Worm (Caenorhabditis elegans) whole organism, L4 larva: ENCODE data around the gene F43C1.5.
A peak's percentile ranks its signal among the peaks of the same experiment; 100 is the strongest.

ENCODE experiments used
- D1046.2 ChIP-seq: fragments of 200-800 bp; sonication (Bioruptor generic); IDR thresholded peaks from 2 replicates; pipeline ENCODE4 v1.3.6; 2022; ENCODE audit warnings: missing genetic modification characterization, missing compliant biosample characterization
- F37D6.2 ChIP-seq: sonication (generic microtip); optimal IDR thresholded peaks from 2 replicates; lab custom pipeline; 2016; ENCODE audit warnings: mild to moderate bottlenecking, missing genetic modification characterization, missing compliant biosample characterization
- F44E2.7 ChIP-seq: fragments of 200-800 bp; sonication (Bioruptor generic); IDR thresholded peaks from 2 replicates; pipeline ENCODE4 v2.1.2; 2022; ENCODE audit warnings: missing genetic modification characterization, missing compliant biosample characterization
- Y105C5A.15 ChIP-seq: fragments of 200-800 bp; sonication (Bioruptor generic); IDR thresholded peaks from 2 replicates; pipeline ENCODE4 v1.3.6; 2022; ENCODE audit warnings: missing genetic modification characterization, missing compliant biosample characterization
- aha-1 ChIP-seq: fragments of 150-350 bp; peaks from one replicate; lab custom pipeline; 2014; ENCODE audit warnings: missing biosample characterization, missing genetic modification characterization
- aly-2 ChIP-seq: sonication (generic microtip); optimal IDR thresholded peaks from 2 replicates; lab custom pipeline; 2018; ENCODE audit warnings: missing biosample characterization, missing genetic modification characterization
- ceh-28 ChIP-seq: fragments of 150-350 bp; optimal IDR thresholded peaks from 2 replicates; lab custom pipeline; 2014; ENCODE audit warnings: missing biosample characterization, missing genetic modification reagents, missing genetic modification characterization
- ces-1 ChIP-seq: fragments of 150-350 bp; sonication (generic microtip); optimal IDR thresholded peaks from 4 replicates; lab custom pipeline; 2014; ENCODE audit warnings: missing biosample characterization, missing genetic modification reagents, missing genetic modification characterization
- daf-16 ChIP-seq, 3 experiments: sonication (generic microtip); optimal IDR thresholded peaks; 2 replicates each; lab custom pipeline; 2016 to 2017; ENCODE audit warnings: missing genetic modification characterization in 3 of 3, missing genetic modification reagents in 3 of 3, mild to moderate bottlenecking in 2 of 3, missing compliant biosample characterization in 2 of 3, missing biosample characterization in 1 of 3, moderate library complexity in 1 of 3
- dmd-9 ChIP-seq: fragments of 200-800 bp; sonication (Bioruptor generic); IDR thresholded peaks from 2 replicates; pipeline ENCODE4 v1.3.6; 2022; ENCODE audit warnings: missing genetic modification reagents, missing genetic modification characterization, missing compliant biosample characterization
- dpl-1 ChIP-seq: fragments of 150-350 bp; optimal IDR thresholded peaks from 2 replicates; lab custom pipeline; 2014; ENCODE audit warnings: missing biosample characterization, missing genetic modification reagents, missing genetic modification characterization
- duxl-1 ChIP-seq: sonication (generic microtip); optimal IDR thresholded peaks from 2 replicates; lab custom pipeline; 2016; ENCODE audit warnings: mild to moderate bottlenecking, missing genetic modification characterization, moderate library complexity, missing compliant biosample characterization; ENCODE audit not compliant: poor library complexity
- dve-1 ChIP-seq: sonication (generic microtip); optimal IDR thresholded peaks from 2 replicates; lab custom pipeline; 2017; ENCODE audit warnings: antibody characterized with exemption, mild to moderate bottlenecking, missing genetic modification characterization, missing compliant biosample characterization; ENCODE audit not compliant: insufficient read depth
- egl-27 ChIP-seq: sonication (generic microtip); optimal IDR thresholded peaks from 3 replicates; lab custom pipeline; 2017; ENCODE audit warnings: missing biosample characterization, missing genetic modification reagents, missing genetic modification characterization
- fkh-10 ChIP-seq: fragments of 150-350 bp; optimal IDR thresholded peaks from 2 replicates; lab custom pipeline; 2014; ENCODE audit warnings: missing biosample characterization, missing genetic modification reagents, missing genetic modification characterization
- hlh-11 ChIP-seq: fragments of 200-800 bp; sonication (Bioruptor generic); optimal IDR thresholded peaks from 2 replicates; lab custom pipeline; 2018; ENCODE audit warnings: mild to moderate bottlenecking, missing genetic modification characterization, missing compliant biosample characterization
- hmg-1.1 ChIP-seq: fragments of 200-800 bp; sonication (Bioruptor generic); IDR thresholded peaks from 2 replicates; pipeline ENCODE4 v1.3.6; 2022; ENCODE audit warnings: missing genetic modification reagents, missing genetic modification characterization, missing compliant biosample characterization
- jun-1 ChIP-seq: fragments of 150-350 bp; optimal IDR thresholded peaks from 2 replicates; lab custom pipeline; 2014; ENCODE audit warnings: missing biosample characterization, missing genetic modification reagents, missing genetic modification characterization
- lin-1 ChIP-seq: fragments of 200-800 bp; sonication (Bioruptor generic); IDR thresholded peaks from 2 replicates; pipeline ENCODE4 v1.3.6; 2022; ENCODE audit warnings: missing genetic modification reagents, missing genetic modification characterization, missing compliant biosample characterization
- lin-13 ChIP-seq: fragments of 150-350 bp; optimal IDR thresholded peaks from 2 replicates; lab custom pipeline; 2014; ENCODE audit warnings: missing biosample characterization, missing genetic modification reagents, missing genetic modification characterization
- lin-38 ChIP-seq: fragments of 200-800 bp; sonication (Bioruptor generic); IDR thresholded peaks from 2 replicates; pipeline ENCODE4 v1.3.6; 2022; ENCODE audit warnings: missing genetic modification reagents, missing genetic modification characterization, missing compliant biosample characterization
- lin-39 ChIP-seq: fragments of 150-350 bp; optimal IDR thresholded peaks from 2 replicates; lab custom pipeline; 2014; ENCODE audit warnings: missing biosample characterization, missing genetic modification reagents, missing genetic modification characterization
- lsy-2 ChIP-seq, 2 experiments: fragments of 150-350 bp in 1 of 2; sonication (generic microtip) in 1 of 2; optimal IDR thresholded peaks; 2 replicates each; lab custom pipeline; 2014 to 2017; ENCODE audit warnings: missing biosample characterization in 2 of 2, missing genetic modification characterization in 2 of 2
- madf-9 ChIP-seq: fragments of 200-800 bp; sonication (Bioruptor generic); conservative IDR thresholded peaks from 2 replicates; pipeline ENCODE4 v1.3.6; 2022; ENCODE audit warnings: missing genetic modification reagents, missing genetic modification characterization, missing compliant biosample characterization
- mep-1 ChIP-seq: fragments of 150-350 bp; sonication (generic microtip); optimal IDR thresholded peaks from 3 replicates; lab custom pipeline; 2014; ENCODE audit warnings: missing biosample characterization, missing genetic modification characterization
- mes-2 ChIP-seq: sonication (generic microtip); optimal IDR thresholded peaks from 2 replicates; lab custom pipeline; 2016; ENCODE audit warnings: missing genotype, mild to moderate bottlenecking, missing genetic modification characterization, missing compliant biosample characterization; ENCODE audit not compliant: poor library complexity, severe bottlenecking
- nhr-237 ChIP-seq: sonication (generic microtip); optimal IDR thresholded peaks from 2 replicates; lab custom pipeline; 2017; ENCODE audit warnings: missing biosample characterization, missing genetic modification characterization
- nhr-25 ChIP-seq: sonication (generic microtip); optimal IDR thresholded peaks from 2 replicates; lab custom pipeline; 2017; ENCODE audit warnings: missing genetic modification characterization, mild to moderate bottlenecking, missing compliant biosample characterization, antibody characterized with exemption, moderate library complexity, borderline replicate concordance; ENCODE audit not compliant: insufficient read depth
- nhr-28 ChIP-seq: fragments of 150-350 bp; optimal IDR thresholded peaks from 2 replicates; lab custom pipeline; 2014; ENCODE audit warnings: missing biosample characterization, missing genetic modification characterization
- nhr-41 ChIP-seq: fragments of 200-800 bp; sonication (Bioruptor generic); IDR thresholded peaks from 2 replicates; pipeline ENCODE4 v1.3.6; 2022; ENCODE audit warnings: missing genetic modification reagents, missing genetic modification characterization, missing compliant biosample characterization
- nhr-6 ChIP-seq: fragments of 150-350 bp; optimal IDR thresholded peaks from 2 replicates; lab custom pipeline; 2014; ENCODE audit warnings: missing biosample characterization, missing genetic modification characterization
- pha-4 ChIP-seq, 2 experiments: fragments of 150-350 bp in 1 of 2; fragments of 200-800 bp in 1 of 2; sonication (Bioruptor generic) in 1 of 2; IDR thresholded peaks in 1 of 2; optimal IDR thresholded peaks in 1 of 2; 2 replicates each; pipeline versions ENCODE4 v1.3.6 to Lab custom; 2014 to 2022; ENCODE audit warnings: missing genetic modification characterization in 2 of 2, missing genetic modification reagents in 2 of 2, missing biosample characterization in 1 of 2, missing compliant biosample characterization in 1 of 2
- php-3 ChIP-seq: fragments of 200-800 bp; sonication (Bioruptor generic); IDR thresholded peaks from 2 replicates; pipeline ENCODE4 v1.3.6; 2022; ENCODE audit warnings: missing genetic modification reagents, missing genetic modification characterization, missing compliant biosample characterization
- skn-1 ChIP-seq: fragments of 150-350 bp; optimal IDR thresholded peaks from 2 replicates; lab custom pipeline; 2014; ENCODE audit warnings: missing biosample characterization, missing genetic modification characterization
- unc-130 ChIP-seq: sonication (generic microtip); optimal IDR thresholded peaks from 2 replicates; lab custom pipeline; 2016; ENCODE audit warnings: missing genetic modification reagents, missing genetic modification characterization, missing compliant biosample characterization
- ztf-7 ChIP-seq: fragments of 150-350 bp; optimal IDR thresholded peaks from 2 replicates; lab custom pipeline; 2014; ENCODE audit warnings: missing biosample characterization, missing genetic modification characterization

F43C1.5 gene

ce11 chrIII:4228841-4229240, at the start of gene F43C1.5:
Gene F43C1.5 (plus strand): TSS chrIII:4229141.
- TF ChIP-seq Y105C5A.15 (no peak), aha-1 (tag; lab: Kevin White, UChicago) (peak; percentile 2)

ce11 chrIII:4181338-4181737, 47.6 kb upstream of the F43C1.5 start, which contains the start of gene C16C10.1:
Gene C16C10.1 (minus strand): TSS chrIII:4181438.
- no peak for TF ChIP-seq hlh-11 (tag; lab: Kevin White, UChicago)

DNA sequence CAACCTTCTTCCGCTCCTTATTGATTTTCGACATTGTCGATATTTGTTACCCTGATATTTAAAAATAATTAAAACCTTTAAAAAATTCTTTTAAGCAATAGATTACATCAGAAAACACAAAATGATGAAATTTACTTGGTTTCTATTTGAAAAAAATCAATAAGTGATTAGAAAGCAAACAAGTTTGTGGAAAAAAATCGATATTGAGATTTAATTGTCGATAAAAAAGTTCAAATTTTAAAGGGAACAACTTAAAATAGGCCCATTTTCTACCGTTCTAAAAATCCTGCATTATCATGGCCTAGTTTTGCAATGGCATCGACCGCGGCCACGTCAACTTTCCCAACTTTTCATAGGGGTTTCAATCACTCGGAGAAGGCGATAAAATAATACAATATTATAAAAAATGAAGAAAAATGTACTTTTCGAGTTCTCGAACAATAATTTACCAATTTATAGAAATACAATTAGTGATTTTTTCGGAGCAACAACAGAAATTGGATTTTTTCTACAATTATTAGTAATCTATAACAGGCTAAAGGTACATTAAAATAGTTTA, 42.1 kb upstream of the F43C1.5 start, which contains the start of gene lars-1:
TSS of gene lars-1 (minus strand) at position 51 of the 559 bp plus-strand sequence.
- TF ChIP-seq mes-2 (tag; lab: Kevin White, UChicago) (peak; percentile 68), ztf-7 (tag; lab: Kevin White, UChicago) (no peak), ceh-28 (tag; lab: Kevin White, UChicago) (peak; percentile 60), egl-27 (tag; lab: Kevin White, UChicago) (no peak), madf-9 (GFP tag; lab: Robert Waterston, UW) (no peak), F44E2.7 (no peak), mep-1 (tag; lab: Kevin White, UChicago) (no peak)

DNA sequence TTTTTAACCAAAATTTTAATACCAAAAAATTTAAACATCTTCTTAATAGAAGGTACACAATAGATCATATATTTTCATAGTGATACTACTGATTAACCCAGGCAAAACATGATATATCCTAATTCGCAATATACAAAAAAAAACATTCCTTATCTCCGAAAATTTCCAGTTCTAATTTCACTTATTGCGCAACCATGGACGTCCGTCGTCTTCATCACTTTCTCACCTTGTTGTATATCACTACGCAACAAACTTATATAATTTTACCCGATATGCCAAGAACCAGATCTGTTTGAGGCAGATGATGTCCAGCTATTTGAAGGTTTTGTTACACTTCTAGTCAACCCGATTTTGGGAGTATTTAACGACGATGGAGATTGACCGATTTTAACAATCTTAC, 41.1 kb upstream of the F43C1.5 start, which contains the start of gene R74.2:
TSS of gene R74.2 (plus strand) at position 316 of the 400 bp plus-strand sequence.
- no peak for TF ChIP-seq ces-1 (GFP tag; lab: Kevin White, UChicago)
- TF ChIP-seq hlh-11 (tag; lab: Kevin White, UChicago), result peak; percentile 17
- TF ChIP-seq hmg-1.1 (GFP tag; lab: Robert Waterston, UW), result no peak
- TF ChIP-seq, all 104 proteins: peak for 1

DNA sequence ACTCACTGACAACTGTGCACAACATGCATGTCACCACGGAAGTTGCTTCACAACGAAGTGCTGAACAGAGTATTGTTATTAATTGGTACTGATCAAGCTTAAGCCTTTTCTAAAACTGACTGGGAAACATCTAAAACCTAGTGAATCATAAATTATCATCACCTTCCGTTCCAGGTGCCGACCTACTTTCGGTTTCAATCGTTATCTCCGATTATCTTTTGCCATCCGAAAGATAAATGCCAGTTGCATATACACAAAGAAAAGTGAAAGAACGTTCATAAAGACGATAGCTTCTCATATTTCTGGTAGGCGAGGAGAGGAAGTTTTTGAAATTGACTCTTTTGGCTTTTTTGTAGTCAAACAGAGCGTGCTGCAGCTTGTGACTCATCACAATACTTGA, 39.3 kb upstream of the F43C1.5 start:
- peak; percentile 6 for TF ChIP-seq hlh-11 (tag; lab: Kevin White, UChicago)
- TF ChIP-seq unc-130 (GFP tag; lab: Kevin White, UChicago), result no peak
- peak; percentile 0 for TF ChIP-seq nhr-28 (tag; lab: Kevin White, UChicago)
- TF ChIP-seq F37D6.2 (tag; lab: Kevin White, UChicago), result no peak
- TF ChIP-seq nhr-25 (tag; lab: Kevin White, UChicago), result no peak
- TF ChIP-seq lin-38 (GFP tag; lab: Robert Waterston, UW), result no peak
- TF ChIP-seq lin-1 (GFP tag; lab: Robert Waterston, UW), result no peak
- TF ChIP-seq D1046.2, result no peak
- no peak for TF ChIP-seq dve-1
- TF ChIP-seq daf-16 (GFP tag; optimal IDR thresholded peaks at IDR 0.05; lab: Kevin White, UChicago), result no peak
- TF ChIP-seq daf-16 (tag; optimal IDR thresholded peaks at IDR 0.05; lab: Kevin White, UChicago), result no peak

- TF ChIP-seq dpl-1 (GFP tag; lab: Kevin White, UChicago) (no peak), unc-130 (GFP tag; lab: Kevin White, UChicago) (no peak), duxl-1 (tag; lab: Kevin White, UChicago) (no peak), nhr-237 (tag; lab: Kevin White, UChicago) (no peak), skn-1 (tag; lab: Kevin White, UChicago) (no peak), aly-2 (tag; lab: Kevin White, UChicago) (no peak)
- TF ChIP-seq, all 104 proteins: peak for 0
Measured at ce11 chrIII:4190241-4190640, 38.7 kb upstream of the F43C1.5 start, which contains the start of gene spp-28. Gene spp-28 (minus strand): TSS chrIII:4190341.

DNA sequence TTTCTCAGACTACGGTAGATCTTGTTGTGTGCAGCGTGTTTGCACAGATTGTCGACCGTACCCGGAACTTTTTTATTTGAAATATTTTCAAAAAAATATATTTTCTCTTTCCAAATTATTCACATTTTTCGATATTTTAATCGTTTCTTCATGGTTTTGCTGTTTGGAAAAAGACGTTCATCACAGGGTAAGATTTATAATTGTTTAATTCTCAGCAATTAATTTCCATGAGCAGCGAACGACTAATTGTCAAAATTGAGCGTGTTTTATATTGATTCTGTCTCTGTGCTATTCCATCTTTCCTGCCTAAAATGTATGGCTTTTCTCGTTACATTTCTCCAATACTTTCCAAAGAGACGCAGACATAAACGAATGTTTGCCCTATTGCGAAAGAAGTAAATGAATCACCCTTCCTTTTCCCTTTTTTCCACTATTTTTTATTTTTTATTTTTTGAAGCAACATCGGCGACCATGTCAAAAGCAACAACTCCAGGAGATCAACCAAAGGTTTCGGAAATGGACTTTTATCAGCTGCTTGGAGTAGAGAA, 37.8 kb upstream of the F43C1.5 start, which contains the start of gene dnj-16:
TSS of gene dnj-16 (plus strand) at position 51 of the 548 bp plus-strand sequence.
- TF ChIP-seq lin-39 (tag; lab: Kevin White, UChicago), result no peak
- no peak for TF ChIP-seq fkh-10 (GFP tag; lab: Kevin White, UChicago)
- TF ChIP-seq php-3 (GFP tag; lab: Robert Waterston, UW), result no peak
- peak; percentile 34 for TF ChIP-seq hlh-11 (tag; lab: Kevin White, UChicago)
- peak; percentile 1 for TF ChIP-seq dpl-1 (GFP tag; lab: Kevin White, UChicago)
- no peak for TF ChIP-seq lin-1 (GFP tag; lab: Robert Waterston, UW)
- peak; percentile 79 for TF ChIP-seq nhr-6 (tag; lab: Kevin White, UChicago)
- TF ChIP-seq lsy-2 (tag; optimal IDR thresholded peaks at IDR 0.05; lab: Kevin White, UChicago), result peak in 1 of 2 experiments; percentile 71
- TF ChIP-seq madf-9 (GFP tag; lab: Robert Waterston, UW), result 0 out of 2 replicates have a peak, but pooled peaks have one; percentile 24
- TF ChIP-seq lin-13 (GFP tag; lab: Kevin White, UChicago), result peak; percentile 10
- TF ChIP-seq pha-4 (GFP tag; IDR thresholded peaks at IDR 0.05; lab: Robert Waterston, UW), result no peak
- peak; percentile 49 for TF ChIP-seq pha-4 (tag; optimal IDR thresholded peaks at IDR 0.05; lab: Kevin White, UChicago)
- peak; percentile 60 for TF ChIP-seq dve-1
- no peak for TF ChIP-seq nhr-41
- no peak for TF ChIP-seq dmd-9 (GFP tag; lab: Robert Waterston, UW)
- no peak for TF ChIP-seq jun-1
